Worm (Caenorhabditis elegans): ENCODE data around the gene C53D6.4.

The C53D6.4 gene

DNA sequence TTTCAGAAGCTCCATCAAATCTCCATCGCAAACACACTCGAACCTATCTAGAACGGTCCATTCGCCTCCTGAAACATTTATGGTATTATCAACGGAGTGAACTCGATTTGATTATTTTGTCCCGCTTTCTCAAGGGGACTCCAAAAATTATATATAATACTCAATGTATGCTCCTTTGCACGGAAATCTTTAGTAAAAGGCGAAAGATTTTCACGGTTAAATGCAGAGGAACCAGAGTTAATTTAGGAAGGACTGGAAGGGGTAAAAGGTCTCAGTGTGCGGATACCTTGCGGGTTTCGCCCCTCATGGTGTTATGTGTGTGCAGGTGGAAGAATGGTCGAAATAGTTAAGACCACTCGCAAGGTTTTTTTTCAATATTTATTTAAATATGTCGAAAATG, 19.6 kb downstream of the C53D6.4 start:
- TF ChIP-seq elt-4 (tag; optimal IDR thresholded peaks at IDR 0.05): no peak
- no peak for TF ChIP-seq nhr-11 (tag; optimal IDR thresholded peaks at IDR 0.05)
- no peak for TF ChIP-seq ahr-1 (tag; optimal IDR thresholded peaks at IDR 0.05)
- no peak for TF ChIP-seq syd-9 (tag; optimal IDR thresholded peaks at IDR 0.05)

DNA sequence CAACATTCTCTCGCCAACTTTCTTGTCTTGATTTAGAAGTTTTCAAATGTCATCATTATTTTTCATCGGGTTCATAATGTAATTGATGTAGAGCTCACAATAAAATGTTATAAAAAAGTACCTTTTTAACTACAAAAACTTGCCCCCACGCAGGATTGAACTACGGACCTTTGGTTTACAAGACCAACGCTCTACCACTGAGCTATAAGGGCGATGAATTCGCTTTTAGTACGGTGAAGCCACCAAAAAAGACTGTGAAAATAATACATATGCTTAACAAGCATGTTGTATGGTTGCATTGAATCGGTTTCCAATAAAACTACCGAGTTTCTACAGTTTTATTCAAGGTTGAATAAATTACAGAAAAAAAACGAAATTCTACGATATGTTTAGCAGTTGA, 20.1 kb downstream of the C53D6.4 start:
- TF ChIP-seq dve-1 (tag; optimal IDR thresholded peaks at IDR 0.05): no peak
- no peak for TF ChIP-seq ceh-18 (tag; optimal IDR thresholded peaks at IDR 0.05)
- no peak for TF ChIP-seq gmeb-2 (tag; optimal IDR thresholded peaks at IDR 0.05)
- no peak for TF ChIP-seq hlh-15 (tag; optimal IDR thresholded peaks at IDR 0.05)
- no peak for TF ChIP-seq madf-2 (tag; optimal IDR thresholded peaks at IDR 0.05)
- no peak for TF ChIP-seq ceh-19 (GFP tag; optimal IDR thresholded peaks at IDR 0.05)
- TF ChIP-seq ttx-3 (tag; optimal IDR thresholded peaks at IDR 0.05): no peak
- TF ChIP-seq hlh-30 (tag; optimal IDR thresholded peaks at IDR 0.05; ENCODE audit: insufficient read depth): no peak
- no peak for TF ChIP-seq pha-2 (tag; optimal IDR thresholded peaks at IDR 0.05)
- no peak for TF ChIP-seq pax-1 (tag; optimal IDR thresholded peaks at IDR 0.05)
- no peak for TF ChIP-seq fkh-6 (tag; optimal IDR thresholded peaks at IDR 0.05)
- TF ChIP-seq odd-2 (tag; optimal IDR thresholded peaks at IDR 0.05): no peak
- no peak for TF ChIP-seq pha-4 (tag; optimal IDR thresholded peaks at IDR 0.05)
- TF ChIP-seq ets-4 (tag; optimal IDR thresholded peaks at IDR 0.05): no peak
- TF ChIP-seq nhr-232 (tag; optimal IDR thresholded peaks at IDR 0.05): no peak
- TF ChIP-seq tbx-2 (tag; optimal IDR thresholded peaks at IDR 0.05): no peak
- no peak for TF ChIP-seq sox-2 (GFP tag; IDR thresholded peaks at IDR 0.05)
- no peak for TF ChIP-seq C08G9.2 (tag; optimal IDR thresholded peaks at IDR 0.05)

DNA sequence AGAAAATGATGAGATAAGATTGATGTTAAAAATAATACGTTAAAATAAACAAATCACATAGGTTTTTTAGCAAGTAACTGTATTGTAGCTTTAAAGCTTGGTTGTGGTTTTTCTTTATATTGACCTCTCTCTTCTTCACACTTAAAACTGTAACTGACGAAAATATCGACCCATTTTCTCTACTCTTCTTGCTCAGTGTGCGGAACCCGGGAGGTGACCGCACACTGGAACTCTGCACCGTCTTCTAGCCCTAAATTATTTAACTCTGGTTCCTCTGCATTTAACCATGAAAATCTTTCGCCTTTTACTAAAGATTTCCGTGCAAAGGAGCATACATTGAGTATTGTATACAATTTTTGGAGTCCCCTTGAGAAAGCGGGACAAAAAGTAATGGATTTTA, 26.3 kb downstream of the C53D6.4 start:
- TF ChIP-seq unc-55 (GFP tag; optimal IDR thresholded peaks at IDR 0.05) (no peak), lin-11 (tag; optimal IDR thresholded peaks at IDR 0.05) (no peak), sox-4 (tag; optimal IDR thresholded peaks at IDR 0.05) (no peak), elt-2 (tag; optimal IDR thresholded peaks at IDR 0.05) (no peak), unc-42 (tag; optimal IDR thresholded peaks at IDR 0.05) (no peak), hlh-30 (tag; optimal IDR thresholded peaks at IDR 0.05; ENCODE audit: insufficient read depth) (no peak), ceh-19 (GFP tag; optimal IDR thresholded peaks at IDR 0.05) (no peak), ets-4 (tag; optimal IDR thresholded peaks at IDR 0.05) (no peak), ceh-34 (tag; optimal IDR thresholded peaks at IDR 0.05) (no peak)

ce11 chrIV:8992786-8993185, 28.0 kb downstream of the C53D6.4 start, which contains the start of gene mltn-12:
Gene mltn-12 (plus strand): TSS chrIV:8993086.
- TF ChIP-seq T23F11.4 (GFP tag; optimal IDR thresholded peaks at IDR 0.05) (no peak), ceh-34 (tag; optimal IDR thresholded peaks at IDR 0.05) (no peak), tbx-2 (tag; optimal IDR thresholded peaks at IDR 0.05) (no peak), madf-2 (tag; optimal IDR thresholded peaks at IDR 0.05) (no peak), C38D4.7 (GFP tag; optimal IDR thresholded peaks at IDR 0.05) (no peak), elt-2 (tag; optimal IDR thresholded peaks at IDR 0.05) (no peak), tbx-7 (tag; optimal IDR thresholded peaks at IDR 0.05) (no peak), ceh-30 (tag; optimal IDR thresholded peaks at IDR 0.05) (no peak), F13H6.1 (tag; optimal IDR thresholded peaks at IDR 0.05) (no peak), unc-86 (tag; optimal IDR thresholded peaks at IDR 0.05) (no peak), pag-3 (tag; optimal IDR thresholded peaks at IDR 0.05; ENCODE audit: borderline replicate concordance) (no peak), sdc-2 (tag; optimal IDR thresholded peaks at IDR 0.05) (no peak), sox-2 (GFP tag; IDR thresholded peaks at IDR 0.05) (no peak), ceh-45 (GFP tag; IDR thresholded peaks at IDR 0.05) (no peak), ceh-48 (tag; optimal IDR thresholded peaks at IDR 0.05) (no peak)

All from whole organism, late embryonic.